Fruit fly (Drosophila melanogaster) whole organism, embryonic: ENCODE data around the gene Ldaf1.

Experiments used
- Atf3 ChIP-seq: fragments of 200-800 bp; sonication (Bioruptor generic); optimal IDR thresholded peaks from 3 replicates; lab custom pipeline; 2016; ENCODE audit warnings: missing biosample characterization, missing genetic modification characterization
- B-H1 ChIP-seq: fragments of 200-800 bp; sonication (Bioruptor generic); IDR thresholded peaks from 3 replicates; pipeline ENCODE4 v1.3.6; 2022; ENCODE audit warnings: missing biosample characterization, missing genetic modification characterization
- B-H2 ChIP-seq: fragments of 200-800 bp; sonication (Bioruptor generic); optimal IDR thresholded peaks from 2 replicates; lab custom pipeline; 2018; ENCODE audit warnings: missing biosample characterization, mild to moderate bottlenecking, missing genetic modification characterization
- CG11093 ChIP-seq: fragments of 200-800 bp; sonication (Bioruptor generic); IDR thresholded peaks from 3 replicates; pipeline ENCODE4 v1.3.6; 2022; ENCODE audit warnings: missing biosample characterization, missing genetic modification characterization
- CG12155 ChIP-seq: fragments of 200-800 bp; sonication (Bioruptor generic); optimal IDR thresholded peaks from 3 replicates; lab custom pipeline; 2016; ENCODE audit warnings: missing biosample characterization, missing genetic modification characterization
- CG14441 ChIP-seq: fragments of 200-800 bp; sonication (Bioruptor generic); IDR thresholded peaks from 2 replicates; pipeline ENCODE4 v1.3.6; 2022; ENCODE audit warnings: missing biosample characterization, missing genetic modification characterization
- CG15073 ChIP-seq: fragments of 200-800 bp; sonication (Bioruptor generic); optimal IDR thresholded peaks from 2 replicates; lab custom pipeline; 2016; ENCODE audit warnings: missing biosample characterization, missing genetic modification characterization
- CG1529 ChIP-seq: fragments of 200-800 bp; sonication (Bioruptor generic); optimal IDR thresholded peaks from 3 replicates; lab custom pipeline; 2018; ENCODE audit warnings: missing biosample characterization, missing genetic modification characterization
- CG1603 ChIP-seq: fragments of 200-800 bp; sonication (Bioruptor generic); optimal IDR thresholded peaks from 2 replicates; lab custom pipeline; 2019; ENCODE audit warnings: missing biosample characterization, mild to moderate bottlenecking, missing genetic modification characterization, moderate library complexity
- CG17568 ChIP-seq: fragments of 200-800 bp; sonication (Bioruptor generic); optimal IDR thresholded peaks from 2 replicates; lab custom pipeline; 2018; ENCODE audit warnings: missing biosample characterization, mild to moderate bottlenecking, missing genetic modification characterization, moderate library complexity
- CG2199 ChIP-seq: fragments of 200-800 bp; sonication (Bioruptor generic); IDR thresholded peaks from 3 replicates; pipeline ENCODE4 v1.3.6; 2022; ENCODE audit warnings: missing biosample characterization, missing genetic modification characterization
- CG30403 ChIP-seq: fragments of 200-800 bp; sonication (Bioruptor generic); optimal IDR thresholded peaks from 3 replicates; lab custom pipeline; 2016; ENCODE audit warnings: missing biosample characterization, missing genetic modification characterization
- CG32532 ChIP-seq: fragments of 200-800 bp; sonication (Bioruptor generic); IDR thresholded peaks from 2 replicates; pipeline ENCODE4 v1.3.6; 2022; ENCODE audit warnings: missing biosample characterization, missing genetic modification characterization
- CG5245 ChIP-seq: fragments of 200-800 bp; sonication (Bioruptor generic); optimal IDR thresholded peaks from 3 replicates; lab custom pipeline; 2016; ENCODE audit warnings: missing biosample characterization, missing genetic modification characterization
- CG6254 ChIP-seq: fragments of 200-800 bp; sonication (Bioruptor generic); optimal IDR thresholded peaks from 3 replicates; lab custom pipeline; 2017; ENCODE audit warnings: mild to moderate bottlenecking, missing biosample characterization, missing genetic modification reagents, missing genetic modification characterization
- CG7556 ChIP-seq: fragments of 200-800 bp; sonication (Bioruptor generic); optimal IDR thresholded peaks from 2 replicates; lab custom pipeline; 2017; ENCODE audit warnings: missing biosample characterization, mild to moderate bottlenecking, missing genetic modification characterization
- CG9609 ChIP-seq: fragments of 200-800 bp; sonication (Bioruptor generic); optimal IDR thresholded peaks from 3 replicates; lab custom pipeline; 2016; ENCODE audit warnings: missing biosample characterization, missing genetic modification characterization
- Dip3 ChIP-seq: fragments of 200-800 bp; sonication (Bioruptor generic); optimal IDR thresholded peaks from 3 replicates; lab custom pipeline; 2016; ENCODE audit warnings: missing biosample characterization, missing genetic modification characterization
- Hand ChIP-seq: fragments of 200-800 bp; sonication (Bioruptor generic); optimal IDR thresholded peaks from 2 replicates; lab custom pipeline; 2017; ENCODE audit warnings: mild to moderate bottlenecking, missing biosample characterization, missing genetic modification reagents, missing genetic modification characterization
- Hey ChIP-seq: fragments of 200-800 bp; sonication (Bioruptor generic); optimal IDR thresholded peaks from 3 replicates; lab custom pipeline; 2018; ENCODE audit warnings: missing biosample characterization, mild to moderate bottlenecking, missing genetic modification characterization
- HmgZ ChIP-seq: fragments of 200-800 bp; sonication (Bioruptor generic); optimal IDR thresholded peaks from 2 replicates; lab custom pipeline; 2018; ENCODE audit warnings: missing biosample characterization, mild to moderate bottlenecking, missing genetic modification characterization
- Mes4 ChIP-seq: fragments of 200-800 bp; sonication (Bioruptor generic); optimal IDR thresholded peaks from 2 replicates; lab custom pipeline; 2016; ENCODE audit warnings: missing biosample characterization, missing genetic modification characterization
- Neu2 ChIP-seq: fragments of 200-800 bp; sonication (Bioruptor generic); optimal IDR thresholded peaks from 3 replicates; lab custom pipeline; 2016; ENCODE audit warnings: missing biosample characterization, missing genetic modification characterization, borderline replicate concordance
- Nf-YA ChIP-seq: fragments of 200-800 bp; sonication (Bioruptor generic); IDR thresholded peaks from 2 replicates; pipeline ENCODE4 v1.3.6; 2022; ENCODE audit warnings: missing biosample characterization, missing genetic modification characterization
- Scr ChIP-seq: fragments of 200-800 bp; sonication (Bioruptor generic); IDR thresholded peaks from 2 replicates; pipeline ENCODE4 v1.3.6; 2022; ENCODE audit warnings: missing biosample characterization, missing genetic modification characterization; ENCODE audit not compliant: partially characterized antibody
- Six4 ChIP-seq: fragments of 200-800 bp; sonication (Bioruptor generic); optimal IDR thresholded peaks from 2 replicates; lab custom pipeline; 2016; ENCODE audit warnings: missing biosample characterization, missing genetic modification characterization
- Ssrp ChIP-seq: fragments of 200-800 bp; sonication (Bioruptor generic); optimal IDR thresholded peaks from 2 replicates; lab custom pipeline; 2018; ENCODE audit warnings: missing biosample characterization, mild to moderate bottlenecking, missing genetic modification characterization, moderate library complexity
- Xrp1 ChIP-seq: fragments of 200-800 bp; sonication (Bioruptor generic); IDR thresholded peaks from 2 replicates; pipeline ENCODE4 v1.3.6; 2022; ENCODE audit warnings: missing biosample characterization, missing genetic modification characterization
- ato ChIP-seq: fragments of 200-800 bp; sonication (Bioruptor generic); IDR thresholded peaks from 2 replicates; pipeline ENCODE4 v1.3.6; 2022; ENCODE audit warnings: missing biosample characterization, missing genetic modification characterization; ENCODE audit not compliant: partially characterized antibody
- bab2 ChIP-seq: fragments of 200-800 bp; sonication (Bioruptor generic); optimal IDR thresholded peaks from 2 replicates; lab custom pipeline; 2016; ENCODE audit warnings: missing biosample characterization, missing genetic modification characterization
- croc ChIP-seq: fragments of 200-800 bp; sonication (Bioruptor generic); conservative IDR thresholded peaks from 3 replicates; pipeline ENCODE4 v1.3.6; 2022; ENCODE audit warnings: missing biosample characterization, missing genetic modification characterization
- cwo ChIP-seq: fragments of 200-800 bp; sonication (Bioruptor generic); optimal IDR thresholded peaks from 3 replicates; lab custom pipeline; 2017; ENCODE audit warnings: missing biosample characterization, missing genetic modification characterization, mild to moderate bottlenecking, moderate library complexity, missing genetic modification reagents
- esg ChIP-seq: fragments of 200-800 bp; sonication (Bioruptor generic); conservative IDR thresholded peaks from 2 replicates; pipeline ENCODE4 v1.3.6; 2022; ENCODE audit warnings: missing biosample characterization, missing genetic modification characterization
- gfzf ChIP-seq: fragments of 200-800 bp; sonication (Bioruptor generic); optimal IDR thresholded peaks from 2 replicates; lab custom pipeline; 2016; ENCODE audit warnings: missing biosample characterization, mild to moderate bottlenecking, missing genetic modification characterization, moderate library complexity
- gsb ChIP-seq: fragments of 200-800 bp; sonication (Bioruptor generic); IDR thresholded peaks from 2 replicates; pipeline ENCODE4 v1.3.6; 2022; ENCODE audit warnings: missing biosample characterization, missing genetic modification characterization
- ham ChIP-seq: fragments of 200-800 bp; sonication (Bioruptor generic); IDR thresholded peaks from 2 replicates; pipeline ENCODE4 v1.3.6; 2022; ENCODE audit warnings: missing biosample characterization, missing genetic modification characterization
- jing ChIP-seq: fragments of 200-800 bp; sonication (Bioruptor generic); optimal IDR thresholded peaks from 2 replicates; lab custom pipeline; 2018; ENCODE audit warnings: missing biosample characterization, mild to moderate bottlenecking, missing genetic modification characterization
- jumu ChIP-seq: fragments of 200-800 bp; sonication (Bioruptor generic); optimal IDR thresholded peaks from 3 replicates; lab custom pipeline; 2016; ENCODE audit warnings: missing biosample characterization, missing genetic modification characterization
- lab ChIP-seq: fragments of 200-800 bp; sonication (Bioruptor generic); optimal IDR thresholded peaks from 3 replicates; lab custom pipeline; 2017; ENCODE audit warnings: missing biosample characterization, missing genetic modification characterization, mild to moderate bottlenecking, moderate library complexity, missing genetic modification reagents
- nmo ChIP-seq: fragments of 200-800 bp; sonication (Bioruptor generic); optimal IDR thresholded peaks from 2 replicates; lab custom pipeline; 2018; ENCODE audit warnings: missing biosample characterization, mild to moderate bottlenecking, missing genetic modification characterization, moderate library complexity
- oc ChIP-seq: fragments of 200-800 bp; sonication (Bioruptor generic); optimal IDR thresholded peaks from 2 replicates; lab custom pipeline; 2018; ENCODE audit warnings: missing biosample characterization, mild to moderate bottlenecking, missing genetic modification characterization, moderate library complexity
- onecut ChIP-seq: fragments of 200-800 bp; sonication (Bioruptor generic); IDR thresholded peaks from 2 replicates; pipeline ENCODE4 v1.3.6; 2022; ENCODE audit warnings: missing biosample characterization, missing genetic modification characterization
- pb ChIP-seq: fragments of 200-800 bp; sonication (Bioruptor generic); optimal IDR thresholded peaks from 3 replicates; lab custom pipeline; 2016; ENCODE audit warnings: missing biosample characterization, missing genetic modification characterization
- pros ChIP-seq: fragments of 200-800 bp; sonication (Bioruptor generic); optimal IDR thresholded peaks from 3 replicates; lab custom pipeline; 2019; ENCODE audit warnings: missing biosample characterization, mild to moderate bottlenecking, missing genetic modification characterization, moderate library complexity
- schlank ChIP-seq: fragments of 200-800 bp; sonication (Bioruptor generic); optimal IDR thresholded peaks from 2 replicates; lab custom pipeline; 2018; ENCODE audit warnings: missing biosample characterization, mild to moderate bottlenecking, missing genetic modification characterization
- sd ChIP-seq: fragments of 200-800 bp; sonication (Bioruptor generic); optimal IDR thresholded peaks from 3 replicates; lab custom pipeline; 2018; ENCODE audit warnings: missing biosample characterization, mild to moderate bottlenecking, missing genetic modification characterization, moderate library complexity
- sens ChIP-seq: fragments of 200-800 bp; sonication (Bioruptor generic); peaks from one replicate; lab custom pipeline; 2016; ENCODE audit warnings: missing biosample characterization, missing genetic modification characterization
- sna ChIP-seq: fragments of 200-800 bp; sonication (Bioruptor generic); IDR thresholded peaks from 2 replicates; pipeline ENCODE4 v1.3.6; 2022; ENCODE audit warnings: missing biosample characterization, missing genetic modification characterization; ENCODE audit not compliant: partially characterized antibody
- ssp ChIP-seq: fragments of 200-800 bp; sonication (Bioruptor generic); IDR thresholded peaks from 2 replicates; pipeline ENCODE4 v1.3.6; 2022; ENCODE audit warnings: missing biosample characterization, missing genetic modification characterization
- tap ChIP-seq: fragments of 200-800 bp; optimal IDR thresholded peaks from 3 replicates; lab custom pipeline; 2019; ENCODE audit warnings: missing biosample characterization, mild to moderate bottlenecking, missing genetic modification characterization, moderate library complexity
- wdn ChIP-seq: fragments of 200-800 bp; sonication (Bioruptor generic); IDR thresholded peaks from 2 replicates; pipeline ENCODE4 v1.3.6; 2022; ENCODE audit warnings: missing biosample characterization, missing genetic modification characterization

Ldaf1 gene

dm6 chrX:1907727-1908264, 6.1 kb upstream of the Ldaf1 start, which contains the start of gene mip130 (continued):
- TF ChIP-seq CG1603 (tag; lab: Kevin White, UChicago) (peak; percentile 50), pros (GFP tag; lab: Kevin White, UChicago) (no peak), tap (tag; lab: Kevin White, UChicago) (no peak), Mes4 (no peak), jing (GFP tag; lab: Kevin White, UChicago) (no peak), CG7556 (GFP tag; lab: Kevin White, UChicago) (peak; percentile 51), croc (GFP tag; lab: Robert Waterston, UW) (no peak), B-H2 (peak; percentile 0), sna (GFP tag; lab: Robert Waterston, UW) (peak; percentile 77), CG5245 (GFP tag; lab: Kevin White, UChicago) (no peak), HmgZ (peak; percentile 31), jumu (peak; percentile 61), Hand (no peak), CG6254 (no peak), CG30403 (GFP tag; lab: Kevin White, UChicago) (peak; percentile 27), ato (GFP tag; lab: Robert Waterston, UW) (no peak), Six4 (GFP tag; lab: Kevin White, UChicago) (no peak), CG17568 (GFP tag; lab: Kevin White, UChicago) (no peak), gsb (GFP tag; lab: Robert Waterston, UW) (no peak), wdn (GFP tag; lab: Robert Waterston, UW) (no peak), ham (GFP tag; lab: Robert Waterston, UW) (no peak), CG9609 (GFP tag; lab: Kevin White, UChicago) (no peak), ssp (GFP tag; lab: Robert Waterston, UW) (peak; percentile 42; the same call in 1 of the 2 replicates), CG32532 (GFP tag; lab: Robert Waterston, UW) (peak; percentile 33; the same call in 1 of the 2 replicates), sd (peak; percentile 40), lab (GFP tag; lab: Kevin White, UChicago) (peak; percentile 66), Nf-YA (no peak), B-H1 (GFP tag; lab: Robert Waterston, UW) (no peak), CG1529 (GFP tag; lab: Kevin White, UChicago) (no peak), bab2 (GFP tag; lab: Kevin White, UChicago) (no peak), CG11093 (GFP tag; lab: Robert Waterston, UW) (peak; percentile 35; the same call in 1 of the 3 replicates), oc (tag; lab: Kevin White, UChicago) (no peak), pb (GFP tag; lab: Kevin White, UChicago) (peak; percentile 17), Xrp1 (GFP tag; lab: Robert Waterston, UW) (peak; percentile 66), CG2199 (no peak), esg (GFP tag; lab: Robert Waterston, UW) (peak; percentile 50), Atf3 (no peak), CG14441 (peak; percentile 49; the same call in 1 of the 2 replicates), CG12155 (GFP tag; lab: Kevin White, UChicago) (peak; percentile 38), onecut (GFP tag; lab: Robert Waterston, UW) (no peak), Scr (GFP tag; lab: Robert Waterston, UW) (peak; percentile 78), CG15073 (GFP tag; lab: Kevin White, UChicago) (no peak), schlank (tag; lab: Kevin White, UChicago) (no peak), Hey (no peak), nmo (peak; percentile 66), sens (GFP tag; lab: Kevin White, UChicago) (peak; percentile 88), gfzf (GFP tag; lab: Kevin White, UChicago) (peak; percentile 23), Neu2 (GFP tag; lab: Kevin White, UChicago) (no peak), Dip3 (GFP tag; lab: Kevin White, UChicago) (peak; percentile 66), Ssrp (tag; lab: Kevin White, UChicago) (peak; percentile 48), cwo (peak; percentile 28)
